Worm (Caenorhabditis elegans): ENCODE measurements around the gene smg-4.

smg-4 gene

DNA sequence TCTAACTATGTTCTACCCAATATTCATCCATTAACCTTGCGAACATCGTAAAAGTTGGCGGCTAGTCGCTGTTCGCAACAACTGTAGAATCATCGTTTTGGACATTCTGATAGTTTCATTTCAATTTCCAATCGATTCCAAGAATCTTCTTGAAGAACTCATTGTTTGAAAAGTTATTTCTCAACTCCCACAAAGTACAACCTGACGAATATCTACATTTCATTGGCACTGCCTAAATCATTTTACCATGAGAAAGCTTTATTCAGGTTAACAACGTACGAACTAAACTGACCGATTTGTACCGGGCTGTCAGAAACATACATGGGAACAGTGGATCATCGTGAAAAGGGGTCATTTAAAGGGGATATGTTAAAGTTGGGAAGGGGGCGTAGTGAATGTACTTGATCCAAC, 9.2 kb upstream of the smg-4 start, which contains the start of gene F46B6.6:
F46B6.6 (minus strand) TSS at position 148 of the 411 bp plus-strand sequence.
- no peak for TF ChIP-seq unc-62 (GFP tag; optimal IDR thresholded peaks at IDR 0.05)

DNA sequence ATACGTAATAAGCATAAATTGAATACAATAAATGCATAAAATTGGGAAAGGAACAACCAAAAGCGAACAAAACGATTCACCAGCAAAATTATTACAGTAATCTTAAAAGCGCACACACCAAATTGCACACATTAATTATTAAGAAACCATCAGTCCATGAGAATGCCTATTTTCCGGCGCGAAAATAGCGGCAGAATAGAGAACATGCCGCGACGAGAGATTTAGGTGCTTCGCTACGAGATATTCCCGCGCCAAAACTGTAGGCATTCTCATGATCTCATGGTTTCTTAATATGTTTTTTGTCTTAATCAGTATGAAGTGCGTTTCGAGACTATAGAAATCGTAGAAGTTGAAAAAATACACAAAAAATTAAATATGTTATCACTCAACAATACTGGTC, 6.7 kb upstream of the smg-4 start:
- TF ChIP-seq unc-62 (GFP tag; optimal IDR thresholded peaks at IDR 0.05), result no peak

DNA sequence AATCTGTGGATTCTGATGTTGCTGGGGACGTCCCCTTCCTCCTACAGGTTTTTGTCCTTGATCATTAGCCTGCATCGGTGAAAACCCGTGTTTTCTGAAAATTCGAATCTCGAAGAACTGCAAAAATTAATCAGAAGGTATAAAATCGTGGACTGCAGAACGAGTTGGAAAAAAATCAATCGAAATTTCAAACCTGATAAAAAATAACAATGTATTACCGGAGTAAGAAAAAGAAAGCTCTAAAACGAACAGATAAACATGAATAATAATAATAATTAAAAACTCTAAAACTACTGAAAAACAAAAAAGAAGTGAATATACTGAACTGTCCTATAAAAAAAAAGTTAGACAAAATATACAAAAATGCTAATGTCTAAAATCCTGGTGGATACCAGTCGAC, 5.4 kb upstream of the smg-4 start, which contains the start of gene F46B6.5:
F46B6.5 (minus strand) TSS at position 101 of the 400 bp plus-strand sequence.
- TF ChIP-seq unc-62 (GFP tag; optimal IDR thresholded peaks at IDR 0.05), result no peak

DNA sequence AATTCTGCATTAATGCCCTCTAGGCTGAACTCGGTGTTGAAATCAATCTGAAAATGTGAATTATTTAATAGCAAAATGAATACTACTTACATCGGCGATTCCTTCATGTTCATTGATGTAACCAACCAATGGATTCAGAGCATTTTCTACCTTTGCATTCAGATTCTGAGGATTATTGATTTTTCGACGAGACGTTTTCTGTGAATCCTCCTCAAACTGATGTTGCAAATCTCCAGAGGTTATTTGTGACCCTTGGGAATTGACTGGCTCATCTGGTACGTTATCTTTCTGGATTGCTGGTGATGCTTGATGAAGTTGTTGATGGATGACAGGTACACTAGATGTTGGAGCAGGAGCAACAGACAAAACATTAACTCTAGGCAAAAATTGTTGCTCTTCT, 4.5 kb upstream of the smg-4 start:
- no peak for TF ChIP-seq unc-62 (GFP tag; optimal IDR thresholded peaks at IDR 0.05)

DNA sequence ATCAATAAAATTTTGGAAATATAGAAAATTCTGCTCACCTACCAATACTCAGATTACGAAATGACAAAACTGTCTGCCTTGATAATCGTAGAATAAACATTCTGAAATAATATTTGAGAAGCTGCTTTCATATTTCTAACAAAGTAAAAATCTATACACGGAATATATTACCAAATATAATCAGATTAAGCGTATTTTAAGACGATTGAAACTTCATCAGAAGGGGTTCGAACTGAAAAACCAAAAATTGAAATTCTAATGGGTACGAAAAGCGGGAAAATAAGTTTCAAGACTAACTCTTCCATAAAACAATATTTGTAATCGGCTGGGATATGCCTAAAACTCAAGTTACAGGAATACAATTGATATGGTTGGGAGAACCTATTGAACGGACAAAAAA, 1.9 kb upstream of the smg-4 start, which contains the start of gene F46B6.4:
F46B6.4 (minus strand) TSS at position 101 of the 400 bp plus-strand sequence.
- no peak for TF ChIP-seq unc-62 (GFP tag; optimal IDR thresholded peaks at IDR 0.05)

DNA sequence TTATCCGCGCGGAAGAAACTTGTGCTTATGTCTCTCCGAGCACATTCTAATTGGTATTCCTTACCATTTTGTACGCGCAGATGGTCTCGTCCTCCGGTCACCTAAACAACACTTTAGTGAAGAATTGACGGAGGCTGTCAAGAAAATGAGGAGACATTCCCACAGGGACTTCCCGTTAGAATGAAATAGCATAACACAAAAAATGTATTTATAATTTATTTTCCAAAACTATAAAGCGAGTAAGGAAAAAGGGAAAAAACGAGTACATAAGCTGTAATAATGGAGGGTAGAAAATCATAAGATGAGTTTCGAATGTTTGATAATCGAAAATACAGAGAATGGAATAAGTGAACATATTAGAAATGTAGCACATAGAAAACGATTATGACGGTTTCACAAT, 1.8 kb downstream of the smg-4 start, which contains the start of gene F46B6.12:
F46B6.12 (minus strand) TSS at position 101 of the 400 bp plus-strand sequence.
- no peak for TF ChIP-seq unc-62 (GFP tag; optimal IDR thresholded peaks at IDR 0.05)

DNA sequence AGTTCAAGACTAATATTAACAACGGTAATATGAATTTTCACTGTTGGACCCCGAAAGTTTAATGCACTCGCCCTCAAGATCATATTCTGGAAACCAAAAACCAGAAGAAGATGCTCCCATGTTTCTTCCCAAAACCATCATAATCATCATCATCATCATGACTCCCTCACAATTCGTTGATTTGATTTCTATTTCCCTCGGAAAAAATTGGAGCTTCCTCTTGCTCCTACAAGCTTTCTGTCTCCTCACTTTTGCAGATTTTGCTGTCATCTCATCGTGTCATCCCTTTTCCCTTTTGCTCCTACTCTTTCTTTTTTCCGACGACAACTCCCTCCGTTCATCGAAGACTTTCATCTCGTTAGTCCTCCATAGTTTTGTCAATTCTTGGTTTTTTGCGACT, 5.6 kb downstream of the smg-4 start, which contains the start of gene F46B6.2:
F46B6.2 (plus strand) TSS at position 316 of the 400 bp plus-strand sequence.
- TF ChIP-seq unc-62 (GFP tag; optimal IDR thresholded peaks at IDR 0.05), result no peak

DNA sequence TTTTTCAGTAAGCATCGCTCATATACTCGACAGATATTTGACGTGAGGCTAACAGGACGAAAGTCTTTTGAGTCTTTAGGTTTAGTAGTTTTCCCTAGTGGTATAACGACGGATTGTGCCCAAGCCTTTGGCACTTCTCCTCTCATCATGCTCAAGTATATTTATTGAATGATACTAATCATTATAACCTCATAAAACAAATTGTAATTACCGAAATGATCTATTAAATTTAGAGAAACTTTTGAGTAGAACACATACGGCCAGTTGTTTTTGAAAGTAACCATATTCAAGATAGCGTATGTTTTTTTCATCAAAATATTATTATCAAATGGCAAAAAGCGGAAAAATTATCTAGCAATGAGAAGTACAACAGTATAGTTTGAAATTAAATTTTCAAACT, 6.2 kb downstream of the smg-4 start:
- TF ChIP-seq unc-62 (GFP tag; optimal IDR thresholded peaks at IDR 0.05), result no peak

DNA sequence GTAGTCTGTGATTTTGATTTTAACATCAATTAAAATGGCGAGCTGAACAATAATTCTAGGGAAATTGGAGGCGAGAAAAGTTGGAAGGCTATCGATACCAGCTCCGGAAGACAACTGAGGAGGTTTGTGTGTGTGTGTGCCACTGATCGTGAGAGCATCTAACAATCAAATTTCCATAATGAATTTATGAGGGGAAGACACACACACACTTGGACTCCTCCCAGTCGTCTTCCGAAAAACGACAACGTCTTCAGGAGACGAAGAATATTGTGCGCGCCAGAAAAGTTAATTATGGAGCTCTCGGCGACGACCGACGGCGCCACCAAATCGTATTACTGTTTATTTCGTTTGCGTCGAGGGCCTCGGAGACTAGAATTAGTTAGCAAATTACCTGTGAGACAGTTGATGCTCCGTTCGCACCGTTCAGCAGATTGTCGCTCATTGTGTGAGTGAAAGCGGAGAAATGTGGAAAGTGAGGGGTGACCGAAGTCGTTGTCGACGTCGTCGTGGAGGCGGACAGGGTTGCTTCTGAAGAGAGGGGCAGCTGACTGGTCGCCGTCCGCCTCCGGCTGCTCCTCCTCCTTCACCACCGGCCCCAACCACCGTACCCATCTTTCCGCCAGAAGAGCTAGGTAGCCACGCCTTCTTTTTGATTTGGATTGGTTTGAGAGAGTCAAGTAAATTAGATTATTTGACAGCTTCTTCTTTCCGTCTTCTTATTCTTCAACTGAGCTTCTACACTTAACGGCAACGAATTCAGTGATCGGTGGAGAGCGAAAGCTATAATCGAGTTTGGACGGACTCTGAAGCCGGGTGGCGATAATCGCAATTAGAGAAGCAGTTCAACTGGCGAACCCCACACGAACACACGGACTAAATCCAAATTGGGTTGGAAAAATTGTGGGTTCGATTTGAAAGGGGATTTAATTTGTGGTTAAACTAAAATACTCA, 8.4 kb downstream of the smg-4 start, which contains the start of gene unc-42:
unc-42 (minus strand) TSS at position 564 of the 951 bp plus-strand sequence.
- no peak for TF ChIP-seq unc-62 (GFP tag; optimal IDR thresholded peaks at IDR 0.05)

DNA sequence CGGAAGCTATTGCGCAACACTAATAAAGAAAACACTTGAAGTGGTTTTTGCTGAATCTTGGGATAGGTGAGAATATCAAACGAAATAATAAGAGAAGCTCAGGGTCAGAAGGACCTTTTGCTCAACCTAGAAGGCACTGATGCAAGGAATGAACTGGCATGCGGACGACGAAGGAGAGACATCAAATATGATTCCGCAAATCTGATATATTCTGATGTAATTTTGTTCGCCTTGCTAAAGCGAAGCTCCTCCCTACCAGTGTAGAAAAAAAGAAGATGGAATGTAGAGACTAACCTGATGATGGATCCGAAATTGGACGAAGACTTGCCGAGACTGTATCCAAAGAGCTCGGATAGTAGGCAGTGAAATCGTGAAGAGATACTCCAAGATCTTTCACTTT, 9.6 kb downstream of the smg-4 start:
- no peak for TF ChIP-seq unc-62 (GFP tag; optimal IDR thresholded peaks at IDR 0.05)

DNA sequence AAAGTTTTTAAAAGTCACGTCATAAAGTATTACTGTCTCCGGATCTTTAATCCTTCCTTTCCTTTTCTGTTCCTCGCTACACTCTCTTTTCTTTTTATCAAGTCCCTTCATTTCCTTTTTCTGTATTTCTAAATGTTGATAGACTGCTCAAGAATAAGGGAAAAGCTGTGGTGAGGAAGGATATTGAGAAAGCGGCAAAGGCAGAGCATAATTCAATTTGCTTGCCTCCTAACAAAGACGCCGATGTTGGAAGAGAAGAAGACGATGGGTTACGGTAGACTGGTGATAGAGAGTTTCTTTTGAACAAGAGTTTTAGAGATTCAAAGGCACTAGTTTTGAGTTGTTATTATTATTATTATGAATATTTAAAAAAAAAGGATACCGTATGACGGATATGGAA, 11.9 kb downstream of the smg-4 start:
- TF ChIP-seq unc-62 (GFP tag; optimal IDR thresholded peaks at IDR 0.05), result no peak

DNA sequence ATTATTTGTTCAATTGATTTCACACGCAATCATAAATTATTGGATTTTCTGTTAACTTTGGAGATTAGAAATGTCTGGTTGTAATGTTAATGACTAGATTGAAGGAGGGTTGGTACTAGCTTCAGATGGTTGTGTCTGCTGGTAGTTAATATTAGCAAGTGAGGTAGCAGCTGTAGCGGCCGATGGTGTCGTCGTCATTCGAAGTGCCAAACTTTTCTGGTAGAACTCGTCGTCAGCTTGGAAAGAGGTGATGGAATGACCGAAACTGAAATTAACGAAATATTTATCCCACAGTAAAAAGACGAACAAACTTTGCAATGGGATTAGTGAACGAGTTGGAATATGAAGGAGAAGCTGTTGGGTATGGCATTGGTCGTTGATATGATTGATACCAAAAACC, 13.0 kb downstream of the smg-4 start:
- no peak for TF ChIP-seq unc-62 (GFP tag; optimal IDR thresholded peaks at IDR 0.05)

DNA sequence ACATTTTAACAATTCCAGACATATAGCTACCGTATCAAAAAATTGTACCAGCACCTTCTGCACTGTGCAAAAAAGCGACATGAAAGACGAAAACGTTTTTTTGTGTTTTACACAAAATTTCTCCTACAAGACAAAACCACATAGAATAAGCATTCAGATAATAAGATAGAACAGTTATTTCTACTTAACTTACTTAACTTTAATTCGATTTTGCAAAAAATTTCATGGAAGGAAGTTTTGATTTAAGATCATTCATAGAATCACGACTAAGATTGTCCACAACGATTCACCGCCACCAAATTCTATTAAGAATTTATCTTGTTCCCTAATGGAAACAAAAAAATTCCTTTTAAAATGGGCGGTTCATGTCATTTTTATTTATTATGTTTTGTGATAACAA, 13.8 kb downstream of the smg-4 start:
- no peak for TF ChIP-seq unc-62 (GFP tag; optimal IDR thresholded peaks at IDR 0.05)

DNA sequence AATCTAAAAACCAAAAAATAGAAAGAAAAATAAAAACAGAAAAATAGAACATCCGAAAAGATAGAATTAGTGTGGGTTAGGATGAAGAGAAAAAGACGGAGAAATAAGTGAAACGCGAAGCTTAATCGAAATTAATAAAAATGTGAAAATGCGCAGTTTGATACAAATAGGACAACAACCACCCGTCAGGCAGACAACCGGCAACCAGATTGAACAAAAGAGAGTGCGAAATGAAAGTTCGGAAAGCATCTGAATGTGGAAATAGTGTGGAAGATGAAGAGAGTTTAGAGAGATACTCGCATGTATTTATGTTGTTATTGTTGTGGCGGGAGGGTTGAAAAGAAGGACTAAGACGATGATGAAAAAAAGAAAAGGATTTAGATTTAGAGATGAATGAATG, 19.1 kb downstream of the smg-4 start:
- no peak for TF ChIP-seq unc-62 (GFP tag; optimal IDR thresholded peaks at IDR 0.05)

DNA sequence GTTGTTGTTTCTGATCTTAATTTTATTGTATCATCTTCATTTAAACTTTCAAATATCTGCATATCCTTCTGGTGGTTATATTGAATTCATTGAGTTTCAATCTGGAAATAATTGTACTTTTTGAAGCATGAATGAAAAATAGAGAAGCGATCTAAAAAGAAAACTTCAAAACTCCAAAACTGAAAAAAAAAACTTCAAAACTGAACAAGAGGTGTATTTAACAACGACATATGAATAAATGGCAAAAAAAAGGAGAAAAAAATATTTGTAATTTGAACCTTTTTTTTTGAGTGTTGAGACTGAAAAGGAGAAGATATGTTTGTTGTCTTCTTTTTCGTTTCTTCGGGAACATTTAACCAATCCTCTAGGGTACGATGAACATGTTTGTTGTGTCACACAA, 19.7 kb downstream of the smg-4 start, which contains the start of gene F58E6.11:
F58E6.11 (minus strand) TSS at position 101 of the 400 bp plus-strand sequence.
- no peak for TF ChIP-seq unc-62 (GFP tag; optimal IDR thresholded peaks at IDR 0.05)

DNA sequence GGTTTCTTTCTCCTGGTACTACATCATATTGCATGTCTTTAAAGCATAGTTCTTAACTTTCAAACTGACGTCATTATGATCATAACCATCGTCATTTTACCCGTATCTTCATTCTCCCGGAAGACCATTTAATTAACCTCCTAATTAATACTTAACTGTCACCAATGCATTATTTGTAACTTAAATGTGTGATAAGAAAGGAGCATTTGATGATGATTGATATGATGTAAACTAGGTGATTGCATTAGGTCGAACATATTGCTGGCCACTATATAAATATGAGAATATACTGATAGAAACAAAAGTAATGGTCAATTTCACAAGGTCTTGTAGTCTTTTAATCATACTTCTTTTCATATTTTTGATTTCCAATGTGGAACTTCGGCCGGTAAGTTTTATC, 21.3 kb downstream of the smg-4 start, which contains the start of gene hrg-3:
hrg-3 (plus strand) TSS at position 227 of the 400 bp plus-strand sequence.
- TF ChIP-seq unc-62 (GFP tag; optimal IDR thresholded peaks at IDR 0.05), result no peak

DNA sequence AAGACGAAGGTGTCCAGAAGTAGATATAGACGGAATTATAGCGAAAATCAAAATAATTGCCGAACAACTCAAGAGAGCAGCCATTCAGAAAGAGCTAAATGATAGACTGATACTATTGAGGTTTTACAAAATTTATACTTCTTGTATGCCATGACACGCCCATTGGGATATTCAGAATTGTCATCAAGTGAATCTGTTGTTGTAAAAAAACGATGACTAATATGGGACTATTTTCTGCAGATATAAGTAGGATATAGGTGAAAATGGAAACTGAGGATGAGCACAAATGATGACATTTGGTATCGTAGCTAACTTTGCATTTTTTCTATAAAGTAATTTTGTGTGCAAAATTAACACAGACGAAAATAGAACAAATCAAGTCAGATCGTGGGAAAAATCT, 21.8 kb downstream of the smg-4 start, which contains the start of gene F58E6.8:
F58E6.8 (minus strand) TSS at position 101 of the 400 bp plus-strand sequence.
- no peak for TF ChIP-seq unc-62 (GFP tag; optimal IDR thresholded peaks at IDR 0.05)

Data from whole organism, dauer.